Fruit fly (Drosophila melanogaster): ENCODE measurements around the gene CG9519.

dm6 chrX:14824690-14825469 lies 31.3 kb downstream of the CG9519 start:
- TF ChIP-seq CG15710 (tag; optimal IDR thresholded peaks at IDR 0.05), result no peak
- TF ChIP-seq CG8301 (tag; optimal IDR thresholded peaks at IDR 0.05), result no peak
